Fruit fly (Drosophila melanogaster) whole organism, wandering third instar larva: ENCODE data around the gene CG7099.

ENCODE experiments used
- Abd-B ChIP-seq: fragments of >200 bp; optimal IDR thresholded peaks from 2 replicates; lab custom pipeline; 2017; ENCODE audit warnings: missing biosample characterization, missing genetic modification characterization
- CG32264 ChIP-seq: fragments of 200-800 bp; sonication (Bioruptor generic); optimal IDR thresholded peaks from 2 replicates; lab custom pipeline; 2016; ENCODE audit warnings: missing biosample characterization, missing genetic modification characterization
- CG9705 ChIP-seq: fragments of 200-800 bp; sonication (Bioruptor generic); optimal IDR thresholded peaks from 2 replicates; lab custom pipeline; 2018; ENCODE audit warnings: missing biosample characterization, mild to moderate bottlenecking, missing genetic modification characterization
- CrebA ChIP-seq: fragments of 200-800 bp; sonication (Bioruptor generic); optimal IDR thresholded peaks from 2 replicates; lab custom pipeline; 2016; ENCODE audit warnings: missing biosample characterization, mild to moderate bottlenecking, missing genetic modification characterization, borderline replicate concordance
- Dfd ChIP-seq: fragments of >200 bp; optimal IDR thresholded peaks from 2 replicates; lab custom pipeline; 2017; ENCODE audit warnings: missing biosample characterization, missing genetic modification characterization
- Dif ChIP-seq: fragments of 200-275, 200-300 bp; sonication (Bioruptor generic); optimal IDR thresholded peaks from 2 replicates; lab custom pipeline; 2018; ENCODE audit warnings: missing biosample characterization, missing genetic modification characterization; ENCODE audit not compliant: partially characterized antibody
- GATAd ChIP-seq: sonication (Bioruptor generic); optimal IDR thresholded peaks from 2 replicates; lab custom pipeline; 2016; ENCODE audit warnings: missing biosample characterization, missing genetic modification characterization
- HLH106 ChIP-seq: fragments of 200-800 bp; optimal IDR thresholded peaks from 3 replicates; lab custom pipeline; 2019; ENCODE audit warnings: missing biosample characterization, mild to moderate bottlenecking, missing genetic modification characterization, moderate library complexity
- Hnf4 ChIP-seq: fragments of 200-800 bp; sonication (Bioruptor generic); optimal IDR thresholded peaks from 2 replicates; lab custom pipeline; 2016; ENCODE audit warnings: missing biosample characterization, mild to moderate bottlenecking, missing genetic modification characterization
- Hr78 ChIP-seq: fragments of >200 bp; optimal IDR thresholded peaks from 2 replicates; lab custom pipeline; 2017; ENCODE audit warnings: missing biosample characterization, missing genetic modification characterization
- Hr83 ChIP-seq: fragments of 200-300 bp; sonication (Bioruptor generic); optimal IDR thresholded peaks from 2 replicates; lab custom pipeline; 2016; ENCODE audit warnings: missing biosample characterization, mild to moderate bottlenecking, missing genetic modification characterization, moderate library complexity; ENCODE audit not compliant: poor library complexity, severe bottlenecking
- Jra ChIP-seq: sonication (Bioruptor generic); optimal IDR thresholded peaks from 2 replicates; lab custom pipeline; 2016; ENCODE audit warnings: missing biosample characterization, missing genetic modification characterization
- Mio ChIP-seq: sonication (Bioruptor generic); optimal IDR thresholded peaks from 2 replicates; lab custom pipeline; 2016; ENCODE audit warnings: missing biosample characterization, missing genetic modification characterization
- Myc ChIP-seq: fragments of >200 bp; optimal IDR thresholded peaks from 2 replicates; lab custom pipeline; 2017
- N ChIP-seq: fragments of >200 bp; optimal IDR thresholded peaks from 2 replicates; lab custom pipeline; 2018; ENCODE audit warnings: missing biosample characterization, missing external identifiers, missing genetic modification characterization
- OdsH ChIP-seq: fragments of 200-800 bp; sonication (Bioruptor generic); optimal IDR thresholded peaks from 2 replicates; lab custom pipeline; 2016; ENCODE audit warnings: missing biosample characterization, mild to moderate bottlenecking, missing genetic modification characterization
- Rel ChIP-seq, 2 experiments: fragments of 200-800 bp; sonication (Bioruptor generic) in 1 of 2; optimal IDR thresholded peaks; 2 replicates in 1 of 2; 3 replicates in 1 of 2; lab custom pipeline; 2016 to 2019; ENCODE audit warnings: mild to moderate bottlenecking in 2 of 2, missing biosample characterization in 2 of 2, missing genetic modification characterization in 2 of 2, moderate library complexity in 1 of 2
- Sp1 ChIP-seq: fragments of 200-800 bp; sonication (Bioruptor generic); optimal IDR thresholded peaks from 3 replicates; lab custom pipeline; 2019; ENCODE audit warnings: missing biosample characterization, mild to moderate bottlenecking, missing genetic modification characterization, moderate library complexity
- Vsx2 ChIP-seq: fragments of 200-300, 225-300 bp; sonication (Bioruptor generic); optimal IDR thresholded peaks from 2 replicates; lab custom pipeline; 2018; ENCODE audit warnings: missing biosample characterization, missing genetic modification characterization; ENCODE audit not compliant: partially characterized antibody
- br ChIP-seq: fragments of 200-800 bp; sonication (Bioruptor generic); optimal IDR thresholded peaks from 2 replicates; lab custom pipeline; 2016; ENCODE audit warnings: missing biosample characterization, missing genetic modification characterization
- brk ChIP-seq: fragments of 200-800 bp; sonication (Bioruptor generic); optimal IDR thresholded peaks from 2 replicates; lab custom pipeline; 2016; ENCODE audit warnings: missing biosample characterization, mild to moderate bottlenecking, missing genetic modification characterization
- dl ChIP-seq, 2 experiments: fragments of 175-275, 200-275 bp in 1 of 2; fragments of 200-275 bp in 1 of 2; sonication (Bioruptor generic); optimal IDR thresholded peaks; lab custom pipeline; 2018; ENCODE audit warnings: mild to moderate bottlenecking in 2 of 2, missing biosample characterization in 2 of 2, missing genetic modification characterization in 2 of 2, moderate library complexity in 2 of 2; ENCODE audit not compliant: partially characterized antibody in 2 of 2, insufficient read depth in 1 of 2
- dmrt93B ChIP-seq: fragments of 200-800 bp; sonication (Bioruptor generic); optimal IDR thresholded peaks from 2 replicates; lab custom pipeline; 2018; ENCODE audit warnings: missing biosample characterization, mild to moderate bottlenecking, missing genetic modification characterization
- dsf ChIP-seq: sonication (Bioruptor generic); optimal IDR thresholded peaks from 2 replicates; lab custom pipeline; 2016; ENCODE audit warnings: missing biosample characterization, missing genetic modification characterization, borderline replicate concordance
- ey ChIP-seq: fragments of 200-800 bp; sonication (Bioruptor generic); optimal IDR thresholded peaks from 2 replicates; lab custom pipeline; 2016; ENCODE audit warnings: missing biosample characterization, missing genetic modification characterization
- foxo ChIP-seq, 2 experiments: fragments of 200-800 bp; sonication (Bioruptor generic); optimal IDR thresholded peaks; 2 replicates in 1 of 2; 3 replicates in 1 of 2; lab custom pipeline; 2016 to 2017; ENCODE audit warnings: missing biosample characterization in 2 of 2, missing genetic modification characterization in 2 of 2
- fru ChIP-seq: fragments of 200-800 bp; sonication (Bioruptor generic); optimal IDR thresholded peaks from 3 replicates; lab custom pipeline; 2016; ENCODE audit warnings: missing biosample characterization, mild to moderate bottlenecking, missing genetic modification characterization
- h ChIP-seq: fragments of 200-800 bp; sonication (Bioruptor generic); optimal IDR thresholded peaks from 3 replicates; lab custom pipeline; 2016; ENCODE audit warnings: missing biosample characterization, mild to moderate bottlenecking, missing genetic modification characterization
- jim ChIP-seq: fragments of 175-275, 200-325 bp; sonication (Bioruptor generic); optimal IDR thresholded peaks from 2 replicates; lab custom pipeline; 2016; ENCODE audit warnings: missing biosample characterization, mild to moderate bottlenecking, missing genetic modification characterization
- lola ChIP-seq: fragments of >200 bp; optimal IDR thresholded peaks from 2 replicates; lab custom pipeline; 2017; ENCODE audit warnings: missing biosample characterization, missing genetic modification characterization
- pan ChIP-seq: fragments of >200 bp; optimal IDR thresholded peaks from 2 replicates; lab custom pipeline; 2017
- psq ChIP-seq: fragments of 200-800 bp; sonication (Bioruptor generic); optimal IDR thresholded peaks from 3 replicates; lab custom pipeline; 2017; ENCODE audit warnings: missing biosample characterization, mild to moderate bottlenecking, missing genetic modification characterization, moderate library complexity
- rgr ChIP-seq: fragments of 200-800 bp; sonication (Bioruptor generic); optimal IDR thresholded peaks from 3 replicates; lab custom pipeline; 2016; ENCODE audit warnings: missing biosample characterization, mild to moderate bottlenecking, missing genetic modification characterization
- sage ChIP-seq: fragments of 200-800 bp; sonication (Bioruptor generic); optimal IDR thresholded peaks from 2 replicates; lab custom pipeline; 2016; ENCODE audit warnings: missing biosample characterization, mild to moderate bottlenecking, missing genetic modification characterization
- sv ChIP-seq: fragments of 200-800 bp; sonication (Bioruptor generic); optimal IDR thresholded peaks from 3 replicates; lab custom pipeline; 2016; ENCODE audit warnings: missing biosample characterization, missing genetic modification characterization
- tai ChIP-seq: sonication (Bioruptor generic); optimal IDR thresholded peaks from 2 replicates; lab custom pipeline; 2016; ENCODE audit warnings: missing biosample characterization, missing genetic modification characterization
- usp ChIP-seq: fragments of >200 bp; optimal IDR thresholded peaks from 2 replicates; lab custom pipeline; 2017; ENCODE audit warnings: missing biosample characterization, missing genetic modification characterization
- woc ChIP-seq: sonication (Bioruptor generic); optimal IDR thresholded peaks from 2 replicates; lab custom pipeline; 2016; ENCODE audit warnings: missing biosample characterization, mild to moderate bottlenecking, missing genetic modification characterization

The CG7099 gene

dm6 chr2L:13378488-13378964 lies 8.8 kb upstream of the CG7099 start, which contains the start of the genes CG9302 and beta'COP:
Gene CG9302 (minus strand): TSS chr2L:13378538.
Gene beta'COP (plus strand): TSS chr2L:13378902.
- TF ChIP-seq Sp1 (GFP tag; lab: Kevin White, UChicago) (peak; percentile 77), Myc (lab: Kevin White, UChicago) (peak; percentile 97), N (GFP tag; lab: Kevin White, UChicago) (no peak), Dfd (GFP tag; lab: Kevin White, UChicago) (no peak), dsf (GFP tag; lab: Kevin White, UChicago) (no peak), HLH106 (tag; lab: Kevin White, UChicago) (peak; percentile 86), GATAd (GFP tag; lab: Kevin White, UChicago) (peak; percentile 12), woc (GFP tag; lab: Kevin White, UChicago) (peak; percentile 83), sv (peak; percentile 53), br (no peak), CG32264 (GFP tag; lab: Kevin White, UChicago) (no peak), Rel (GFP tag; optimal IDR thresholded peaks at IDR 0.05; lab: Kevin White, UChicago) (no peak), Rel (tag; optimal IDR thresholded peaks at IDR 0.05; lab: Kevin White, UChicago) (peak; percentile 25), foxo (GFP tag; optimal IDR thresholded peaks at IDR 0.05; lab: Kevin White, UChicago) (peak in 1 of 2 experiments; percentile 80), pan (lab: Kevin White, UChicago) (no peak), Jra (no peak), Abd-B (no peak), Mio (no peak), fru (GFP tag; lab: Kevin White, UChicago) (no peak), CrebA (no peak), Vsx2 (GFP tag; lab: Kevin White, UChicago) (no peak), lola (GFP tag; lab: Kevin White, UChicago) (no peak), CG9705 (peak; percentile 66), tai (GFP tag; lab: Kevin White, UChicago) (no peak), brk (no peak), Hr83 (GFP tag; lab: Kevin White, UChicago) (no peak), dl (GFP tag; optimal IDR thresholded peaks at IDR 0.05; lab: Kevin White, UChicago; ENCODE audit: insufficient read depth in 1 of 2, partially characterized antibody in 2 of 2) (no peak), Hr78 (no peak), ey (GFP tag; lab: Kevin White, UChicago) (peak; percentile 35), sage (GFP tag; lab: Kevin White, UChicago) (no peak), h (GFP tag; lab: Kevin White, UChicago) (no peak), psq (peak; percentile 61), OdsH (GFP tag; lab: Kevin White, UChicago) (peak; percentile 63), dmrt93B (GFP tag; lab: Kevin White, UChicago) (no peak), jim (GFP tag; lab: Kevin White, UChicago) (no peak), Hnf4 (GFP tag; lab: Kevin White, UChicago) (no peak), usp (GFP tag; lab: Kevin White, UChicago) (no peak), rgr (GFP tag; lab: Kevin White, UChicago) (no peak), Dif (GFP tag; lab: Kevin White, UChicago) (no peak)

dm6 chr2L:13382351-13383029 lies 4.9 kb upstream of the CG7099 start, which contains the start of gene loqs:
Gene loqs (plus strand): TSS chr2L:13382652.
- TF ChIP-seq woc (GFP tag; lab: Kevin White, UChicago) (peak; percentile 34), tai (GFP tag; lab: Kevin White, UChicago) (no peak), Rel (GFP tag; optimal IDR thresholded peaks at IDR 0.05; lab: Kevin White, UChicago) (no peak), Rel (tag; optimal IDR thresholded peaks at IDR 0.05; lab: Kevin White, UChicago) (peak; percentile 20), Hr83 (GFP tag; lab: Kevin White, UChicago) (no peak), CG32264 (GFP tag; lab: Kevin White, UChicago) (no peak), foxo (GFP tag; optimal IDR thresholded peaks at IDR 0.05; lab: Kevin White, UChicago) (peak in 1 of 2 experiments; percentile 28)
